Worm (Caenorhabditis elegans) whole organism, L3 larva: ENCODE data around the gene nhr-63.

ENCODE experiments used
- R02D3.7 ChIP-seq: fragments of 150-350 bp; optimal IDR thresholded peaks from 2 replicates; lab custom pipeline; 2014; ENCODE audit warnings: missing biosample characterization, missing genetic modification characterization
- aly-2 ChIP-seq: fragments of 150-350 bp; optimal IDR thresholded peaks from 2 replicates; lab custom pipeline; 2014; ENCODE audit warnings: missing biosample characterization, missing genetic modification characterization
- ceh-16 ChIP-seq: sonication (generic microtip); optimal IDR thresholded peaks from 2 replicates; lab custom pipeline; 2017; ENCODE audit warnings: missing biosample characterization, missing genetic modification characterization
- ceh-28 ChIP-seq: fragments of 150-350 bp; optimal IDR thresholded peaks from 2 replicates; lab custom pipeline; 2014; ENCODE audit warnings: missing biosample characterization, missing genetic modification reagents, missing genetic modification characterization
- ceh-82 ChIP-seq: fragments of 150-350 bp; optimal IDR thresholded peaks from 2 replicates; lab custom pipeline; 2014; ENCODE audit warnings: missing biosample characterization, missing genetic modification characterization
- daf-12 ChIP-seq: fragments of 150-350 bp; optimal IDR thresholded peaks from 2 replicates; lab custom pipeline; 2014; ENCODE audit warnings: missing biosample characterization, missing genetic modification reagents, missing genetic modification characterization
- egl-27 ChIP-seq: sonication (generic microtip); optimal IDR thresholded peaks from 4 replicates; lab custom pipeline; 2017; ENCODE audit warnings: missing biosample characterization, missing genetic modification reagents, missing genetic modification characterization
- egl-5 ChIP-seq: fragments of 150-350 bp; optimal IDR thresholded peaks from 2 replicates; lab custom pipeline; 2017; ENCODE audit warnings: missing biosample characterization, missing genetic modification reagents, missing genetic modification characterization, inconsistent platforms
- elt-2 ChIP-seq: sonication (generic microtip); optimal IDR thresholded peaks from 2 replicates; lab custom pipeline; 2016; ENCODE audit warnings: missing genetic modification reagents, mild to moderate bottlenecking, missing genetic modification characterization, missing compliant biosample characterization
- elt-3 ChIP-seq, 3 experiments: fragments of 150-350 bp in 1 of 3; sonication (generic microtip) in 2 of 3; optimal IDR thresholded peaks; 2 replicates in 2 of 3; 4 replicates in 1 of 3; lab custom pipeline; 2014 to 2017; ENCODE audit warnings: missing biosample characterization in 3 of 3, missing genetic modification characterization in 3 of 3
- eor-1 ChIP-seq, 2 experiments: fragments of 150-350 bp; optimal IDR thresholded peaks; 2 replicates each; lab custom pipeline; 2014 to 2018; ENCODE audit warnings: missing biosample characterization in 2 of 2, missing genetic modification characterization in 2 of 2
- fkh-2 ChIP-seq: fragments of 150-350 bp; optimal IDR thresholded peaks from 2 replicates; lab custom pipeline; 2014; ENCODE audit warnings: missing biosample characterization, missing genetic modification reagents, missing genetic modification characterization
- hmg-11 ChIP-seq: sonication (generic microtip); optimal IDR thresholded peaks from 2 replicates; lab custom pipeline; 2016; ENCODE audit warnings: missing genetic modification characterization, missing compliant biosample characterization
- lin-15B ChIP-seq: fragments of 150-350 bp; optimal IDR thresholded peaks from 2 replicates; lab custom pipeline; 2014; ENCODE audit warnings: missing biosample characterization, missing genetic modification characterization
- lin-39 ChIP-seq: fragments of 150-350 bp; optimal IDR thresholded peaks from 2 replicates; lab custom pipeline; 2018; ENCODE audit warnings: missing biosample characterization, missing genetic modification reagents, missing genetic modification characterization
- lsy-12 ChIP-seq: sonication (generic microtip); optimal IDR thresholded peaks from 2 replicates; lab custom pipeline; 2016; ENCODE audit warnings: mild to moderate bottlenecking, missing genetic modification characterization, missing compliant biosample characterization
- mdl-1 ChIP-seq: fragments of 150-350 bp; optimal IDR thresholded peaks from 2 replicates; lab custom pipeline; 2014; ENCODE audit warnings: missing biosample characterization, missing genetic modification characterization
- mml-1 ChIP-seq: fragments of 150-350 bp; sonication (generic microtip); optimal IDR thresholded peaks from 3 replicates; lab custom pipeline; 2014; ENCODE audit warnings: missing biosample characterization, missing genetic modification characterization
- nhr-12 ChIP-seq: fragments of 150-350 bp; optimal IDR thresholded peaks from 2 replicates; lab custom pipeline; 2014; ENCODE audit warnings: missing biosample characterization, missing genetic modification characterization
- nhr-23 ChIP-seq: fragments of 150-350 bp; optimal IDR thresholded peaks from 2 replicates; lab custom pipeline; 2014; ENCODE audit warnings: missing biosample characterization, missing genetic modification reagents, missing genetic modification characterization
- nhr-237 ChIP-seq: fragments of 150-350 bp; optimal IDR thresholded peaks from 2 replicates; lab custom pipeline; 2014; ENCODE audit warnings: missing biosample characterization, missing genetic modification characterization
- nhr-25 ChIP-seq: sonication (generic microtip); optimal IDR thresholded peaks from 2 replicates; lab custom pipeline; 2017; ENCODE audit warnings: missing biosample characterization, missing genetic modification characterization
- nhr-28 ChIP-seq: fragments of 150-350 bp; optimal IDR thresholded peaks from 2 replicates; lab custom pipeline; 2014; ENCODE audit warnings: missing biosample characterization, missing genetic modification characterization
- nhr-43 ChIP-seq: sonication (generic microtip); optimal IDR thresholded peaks from 2 replicates; lab custom pipeline; 2016; ENCODE audit warnings: mild to moderate bottlenecking, missing genetic modification characterization, missing compliant biosample characterization; ENCODE audit not compliant: poor library complexity, severe bottlenecking
- nhr-67 ChIP-seq: fragments of 150-350 bp; optimal IDR thresholded peaks from 2 replicates; lab custom pipeline; 2014; ENCODE audit warnings: missing biosample characterization, missing genetic modification characterization
- nhr-77 ChIP-seq: fragments of 150-350 bp; optimal IDR thresholded peaks from 2 replicates; lab custom pipeline; 2014; ENCODE audit warnings: missing biosample characterization, missing genetic modification characterization
- pha-4 ChIP-seq: fragments of 150-350 bp; optimal IDR thresholded peaks from 2 replicates; lab custom pipeline; 2014; ENCODE audit warnings: missing biosample characterization, missing genetic modification reagents, missing genetic modification characterization
- sea-2 ChIP-seq: fragments of 150-350 bp; sonication (generic microtip); optimal IDR thresholded peaks from 4 replicates; lab custom pipeline; 2014; ENCODE audit warnings: missing biosample characterization, missing genetic modification reagents, missing genetic modification characterization
- skn-1 ChIP-seq: fragments of 150-350 bp; optimal IDR thresholded peaks from 2 replicates; lab custom pipeline; 2014; ENCODE audit warnings: missing biosample characterization, missing genetic modification characterization
- snpc-4 ChIP-seq: fragments of 150-350 bp; optimal IDR thresholded peaks from 2 replicates; lab custom pipeline; 2014; ENCODE audit warnings: missing biosample characterization, missing genetic modification characterization
- tbx-2 ChIP-seq: sonication (generic microtip); optimal IDR thresholded peaks from 2 replicates; lab custom pipeline; 2016; ENCODE audit warnings: mild to moderate bottlenecking, missing genetic modification characterization, missing compliant biosample characterization
- unc-39 ChIP-seq: sonication (generic microtip); optimal IDR thresholded peaks from 4 replicates; lab custom pipeline; 2017; ENCODE audit warnings: missing biosample characterization, missing genetic modification characterization
- unc-62 ChIP-seq: fragments of 150-350 bp; sonication (generic microtip); optimal IDR thresholded peaks from 4 replicates; lab custom pipeline; 2014; ENCODE audit warnings: missing biosample characterization, missing genetic modification reagents, missing genetic modification characterization
- zag-1 ChIP-seq: fragments of 150-350 bp; optimal IDR thresholded peaks from 2 replicates; lab custom pipeline; 2014; ENCODE audit warnings: missing biosample characterization, missing genetic modification characterization
- ztf-11 ChIP-seq: fragments of 150-350 bp; optimal IDR thresholded peaks from 2 replicates; lab custom pipeline; 2014; ENCODE audit warnings: missing biosample characterization, missing genetic modification characterization

nhr-63 gene

DNA sequence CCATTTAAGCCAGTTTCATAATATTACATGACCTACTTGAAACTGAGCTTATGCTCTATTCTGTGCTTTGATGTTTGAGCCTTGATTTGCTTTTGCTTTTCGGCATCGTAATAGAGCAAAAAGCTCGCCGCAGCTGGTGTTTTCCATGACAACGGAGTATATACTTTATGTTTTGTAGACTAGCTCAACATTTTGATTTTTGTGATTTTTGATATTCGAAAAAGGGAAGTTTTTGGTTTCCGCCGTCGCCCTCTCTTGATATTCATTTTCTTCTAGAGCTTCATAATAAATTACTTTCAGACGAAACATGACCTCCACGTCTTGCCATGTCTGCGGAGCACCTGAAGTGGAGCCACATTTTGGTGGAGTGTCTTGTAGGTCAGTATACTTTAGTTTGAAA is at the start of gene nhr-63:
nhr-63 (plus strand) TSS at position 301 of the 400 bp plus-strand sequence.
- no peak for TF ChIP-seq eor-1 (tag; optimal IDR thresholded peaks at IDR 0.05; lab: Kevin White, UChicago)
- no peak for TF ChIP-seq skn-1 (tag; lab: Kevin White, UChicago)
- no peak for TF ChIP-seq mml-1 (tag; lab: Kevin White, UChicago)
- TF ChIP-seq aly-2, result no peak
- TF ChIP-seq elt-2 (tag; lab: Kevin White, UChicago), result no peak
- no peak for TF ChIP-seq ceh-82 (tag; lab: Kevin White, UChicago)
- no peak for TF ChIP-seq nhr-12 (tag; lab: Kevin White, UChicago)
- no peak for TF ChIP-seq hmg-11 (tag; lab: Kevin White, UChicago)
- no peak for TF ChIP-seq lsy-12 (tag; lab: Kevin White, UChicago)
- TF ChIP-seq nhr-25 (tag; lab: Kevin White, UChicago), result no peak

DNA sequence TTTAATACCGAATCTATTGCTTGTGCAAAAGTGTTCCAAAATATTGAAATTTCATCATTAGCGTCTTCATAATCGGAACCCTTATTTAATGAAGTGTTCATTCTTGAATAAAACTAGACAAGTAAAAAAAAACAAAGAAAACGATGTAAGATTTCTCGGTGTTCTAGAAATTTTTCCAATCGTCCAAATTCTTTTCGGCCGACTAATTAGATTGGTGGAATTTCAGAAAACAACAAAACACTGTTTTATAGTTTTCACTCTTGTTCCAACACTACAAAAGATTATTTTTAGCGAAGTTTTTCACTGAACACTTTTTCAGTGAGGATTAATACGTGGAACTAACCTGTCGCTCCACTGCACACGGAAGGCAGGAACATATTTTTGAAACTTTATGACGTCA is 49.6 kb upstream of the nhr-63 start, which contains the start of gene srw-56:
srw-56 (minus strand) TSS at position 101 of the 400 bp plus-strand sequence.
- no peak for TF ChIP-seq R02D3.7 (tag; lab: Kevin White, UChicago)
- TF ChIP-seq mdl-1, result no peak
- no peak for TF ChIP-seq ceh-16 (tag; lab: Kevin White, UChicago)
- TF ChIP-seq nhr-23 (tag; lab: Kevin White, UChicago), result no peak
- no peak for TF ChIP-seq lin-39 (tag; lab: Kevin White, UChicago)
- TF ChIP-seq unc-39 (tag; lab: Kevin White, UChicago), result no peak
- TF ChIP-seq nhr-67 (tag; lab: Kevin White, UChicago), result no peak
- TF ChIP-seq zag-1, result no peak
- TF ChIP-seq elt-2 (tag; lab: Kevin White, UChicago), result no peak
- no peak for TF ChIP-seq mml-1 (tag; lab: Kevin White, UChicago)
- no peak for TF ChIP-seq nhr-43 (tag; lab: Kevin White, UChicago)
- TF ChIP-seq nhr-12 (tag; lab: Kevin White, UChicago), result no peak
- TF ChIP-seq elt-3 (tag; optimal IDR thresholded peaks at IDR 0.05; lab: Kevin White, UChicago), result no peak
- no peak for TF ChIP-seq skn-1 (tag; lab: Kevin White, UChicago)
- no peak for TF ChIP-seq snpc-4
- no peak for TF ChIP-seq pha-4
- TF ChIP-seq ztf-11, result no peak

DNA sequence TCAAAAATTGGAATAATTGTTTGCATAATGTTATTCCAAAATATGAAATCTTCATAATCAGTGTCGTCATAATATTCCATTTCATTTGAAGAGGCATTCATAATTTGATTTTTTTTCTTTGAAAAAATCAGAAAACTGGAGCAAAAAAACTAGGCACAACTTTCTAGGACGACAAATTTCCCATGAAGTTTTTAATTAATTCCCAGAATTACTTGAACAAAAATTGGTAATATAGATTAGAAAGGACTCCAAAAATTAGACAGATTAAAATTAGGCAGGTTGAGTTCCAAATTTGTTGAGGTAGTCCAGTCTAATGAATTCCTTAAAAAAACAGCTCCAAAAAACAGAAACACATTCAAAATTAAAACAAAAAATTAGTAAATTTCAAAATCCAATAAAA is 47.5 kb upstream of the nhr-63 start, which contains the start of gene srw-57:
srw-57 (minus strand) TSS at position 101 of the 400 bp plus-strand sequence.
- no peak for TF ChIP-seq ceh-28 (tag; lab: Kevin White, UChicago)
- TF ChIP-seq R02D3.7 (tag; lab: Kevin White, UChicago), result no peak
- TF ChIP-seq lin-15B, result no peak

DNA sequence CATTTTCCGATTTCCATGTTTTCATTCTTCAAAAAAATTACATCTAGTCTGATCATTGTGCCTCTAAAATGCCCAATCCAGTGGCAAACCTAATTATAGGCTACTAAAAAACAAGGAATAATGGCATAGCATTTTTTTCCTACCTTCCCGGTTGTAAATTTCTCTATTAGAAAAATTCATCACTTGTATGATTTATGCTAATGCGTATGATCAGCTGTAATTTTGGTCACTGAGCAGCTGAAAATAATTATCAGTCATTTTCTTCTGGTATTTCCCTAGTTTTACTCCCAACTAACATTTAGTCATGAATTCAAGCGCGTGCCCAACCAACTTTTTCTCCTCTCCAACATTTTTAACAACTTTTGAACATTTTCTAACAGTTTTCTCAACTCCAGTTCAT is 46.9 kb upstream of the nhr-63 start, which contains the start of gene srh-186:
srh-186 (plus strand) TSS at position 301 of the 400 bp plus-strand sequence.
- TF ChIP-seq lin-15B (no peak), fkh-2 (tag; lab: Kevin White, UChicago) (no peak), aly-2 (no peak), nhr-28 (tag; lab: Kevin White, UChicago) (no peak), elt-3 (tag; optimal IDR thresholded peaks at IDR 0.05; lab: Kevin White, UChicago) (no peak), nhr-237 (no peak), unc-62 (GFP tag; lab: Kevin White, UChicago) (no peak), egl-5 (tag; lab: Kevin White, UChicago) (no peak), mml-1 (tag; lab: Kevin White, UChicago) (no peak), nhr-12 (tag; lab: Kevin White, UChicago) (no peak), daf-12 (tag; lab: Kevin White, UChicago) (no peak)

DNA sequence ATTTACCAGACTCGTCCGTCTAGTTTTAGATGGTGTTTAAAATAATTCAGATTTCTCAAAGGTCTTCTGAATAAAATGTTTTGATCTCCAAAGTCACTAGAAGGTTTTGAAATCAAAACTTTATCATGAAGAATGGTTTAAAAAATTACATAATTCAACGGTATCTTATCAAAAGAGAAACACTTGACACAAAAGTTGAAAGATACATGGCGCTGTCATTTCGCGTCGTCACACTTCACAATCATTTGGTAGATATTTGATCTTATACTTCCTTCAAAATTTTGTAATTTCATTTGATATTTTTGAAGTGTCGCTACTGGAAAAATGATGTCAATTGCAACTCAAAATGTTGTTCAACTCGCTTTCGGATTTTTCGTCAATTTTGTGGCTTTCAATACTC is 45.3 kb upstream of the nhr-63 start, which contains the start of gene F36G9.3:
F36G9.3 (plus strand) TSS at position 301 of the 400 bp plus-strand sequence.
- no peak for TF ChIP-seq nhr-12 (tag; lab: Kevin White, UChicago)
- TF ChIP-seq mdl-1, result no peak
- TF ChIP-seq sea-2 (GFP tag; lab: Kevin White, UChicago), result no peak
- no peak for TF ChIP-seq tbx-2 (tag; lab: Kevin White, UChicago)
- TF ChIP-seq unc-62 (GFP tag; lab: Kevin White, UChicago), result no peak
- no peak for TF ChIP-seq nhr-237
- TF ChIP-seq mml-1 (tag; lab: Kevin White, UChicago), result no peak
- no peak for TF ChIP-seq nhr-77 (tag; lab: Kevin White, UChicago)
- no peak for TF ChIP-seq egl-27
